Fruit fly (Drosophila melanogaster) whole organism, pupa: ENCODE data around the gene Syt1.

Source experiments
- CG10348 ChIP-seq: fragments of 200-800 bp; sonication (Bioruptor generic); IDR thresholded peaks from 2 replicates; pipeline ENCODE4 v1.3.6; 2022; ENCODE audit warnings: missing biosample characterization, missing genetic modification characterization
- CG12605 ChIP-seq: fragments of 200-800 bp; sonication (Bioruptor generic); IDR thresholded peaks from 2 replicates; pipeline ENCODE4 v1.3.6; 2022; ENCODE audit warnings: missing biosample characterization, missing genetic modification characterization
- CG13204 ChIP-seq: fragments of 200-800 bp; sonication (Bioruptor generic); optimal IDR thresholded peaks from 2 replicates; lab custom pipeline; 2018; ENCODE audit warnings: missing biosample characterization, mild to moderate bottlenecking, missing genetic modification characterization, moderate library complexity
- CG14655 ChIP-seq: fragments of 200-800 bp; sonication (Bioruptor generic); optimal IDR thresholded peaks from 3 replicates; lab custom pipeline; 2017; ENCODE audit warnings: mild to moderate bottlenecking, missing biosample characterization, missing genetic modification reagents, missing genetic modification characterization
- CG15710 ChIP-seq: fragments of 200-800 bp; sonication (Bioruptor generic); optimal IDR thresholded peaks from 2 replicates; lab custom pipeline; 2018; ENCODE audit warnings: missing biosample characterization, mild to moderate bottlenecking, missing genetic modification characterization, moderate library complexity
- CG17806 ChIP-seq: fragments of 200-800 bp; sonication (Bioruptor generic); optimal IDR thresholded peaks from 2 replicates; lab custom pipeline; 2018; ENCODE audit warnings: missing biosample characterization, mild to moderate bottlenecking, missing genetic modification characterization, moderate library complexity
- CG32121 ChIP-seq: fragments of 200-800 bp; sonication (Bioruptor generic); IDR thresholded peaks from 2 replicates; pipeline ENCODE4 v1.3.6; 2022; ENCODE audit warnings: missing biosample characterization, missing genetic modification characterization
- CG34367 ChIP-seq: fragments of 200-800 bp; sonication (Bioruptor generic); optimal IDR thresholded peaks from 2 replicates; lab custom pipeline; 2018; ENCODE audit warnings: missing biosample characterization, mild to moderate bottlenecking, missing genetic modification characterization
- CG4496 ChIP-seq: fragments of 200-800 bp; sonication (Bioruptor generic); IDR thresholded peaks from 3 replicates; pipeline ENCODE4 v1.3.6; 2022; ENCODE audit warnings: missing biosample characterization, missing genetic modification characterization
- CG8159 ChIP-seq: fragments of 200-800 bp; sonication (Bioruptor generic); optimal IDR thresholded peaks from 3 replicates; lab custom pipeline; 2018; ENCODE audit warnings: missing biosample characterization, mild to moderate bottlenecking, missing genetic modification characterization, moderate library complexity
- CG8301 ChIP-seq: fragments of 200-800 bp; sonication (Bioruptor generic); optimal IDR thresholded peaks from 2 replicates; lab custom pipeline; 2018; ENCODE audit warnings: missing biosample characterization, mild to moderate bottlenecking, missing genetic modification characterization
- CG9948 ChIP-seq: fragments of 200-800 bp; sonication (Bioruptor generic); optimal IDR thresholded peaks from 2 replicates; lab custom pipeline; 2018; ENCODE audit warnings: missing biosample characterization, mild to moderate bottlenecking, missing genetic modification characterization, moderate library complexity
- D1 ChIP-seq: fragments of 200-800 bp; sonication (Bioruptor generic); optimal IDR thresholded peaks from 2 replicates; lab custom pipeline; 2018; ENCODE audit warnings: missing biosample characterization, mild to moderate bottlenecking, missing genetic modification characterization, moderate library complexity
- EcR ChIP-seq: fragments of 200-800 bp; sonication (Bioruptor generic); optimal IDR thresholded peaks from 3 replicates; lab custom pipeline; 2019; ENCODE audit warnings: missing biosample characterization, missing genetic modification characterization, mild to moderate bottlenecking, moderate library complexity, missing genetic modification reagents
- Ets98B ChIP-seq: fragments of 200-800 bp; sonication (Bioruptor generic); IDR thresholded peaks from 2 replicates; pipeline ENCODE4 v1.3.6; 2022; ENCODE audit warnings: missing biosample characterization, missing genetic modification characterization
- Pif1A ChIP-seq: fragments of 200-800 bp; sonication (Bioruptor generic); optimal IDR thresholded peaks from 3 replicates; lab custom pipeline; 2016; ENCODE audit warnings: missing biosample characterization, missing genetic modification characterization
- Pif1B ChIP-seq: fragments of 200-800 bp; sonication (Bioruptor generic); optimal IDR thresholded peaks from 3 replicates; lab custom pipeline; 2016; ENCODE audit warnings: missing biosample characterization, missing genetic modification characterization
- Snoo ChIP-seq: fragments of 200-800 bp; sonication (Bioruptor generic); optimal IDR thresholded peaks from 3 replicates; lab custom pipeline; 2017; ENCODE audit warnings: missing biosample characterization, mild to moderate bottlenecking, missing genetic modification characterization, inconsistent platforms
- fd96Ca ChIP-seq: fragments of 200-800 bp; sonication (Bioruptor generic); IDR thresholded peaks from 3 replicates; pipeline ENCODE4 v1.3.6; 2022; ENCODE audit warnings: missing biosample characterization, missing genetic modification characterization
- gl ChIP-seq: fragments of 200-800 bp; sonication (Bioruptor generic); optimal IDR thresholded peaks from 2 replicates; lab custom pipeline; 2018; ENCODE audit warnings: missing biosample characterization, mild to moderate bottlenecking, missing genetic modification characterization
- rn ChIP-seq: fragments of 200-800 bp; sonication (Bioruptor generic); IDR thresholded peaks from 2 replicates; pipeline ENCODE4 v1.3.6; 2022; ENCODE audit warnings: missing biosample characterization, missing genetic modification characterization

The Syt1 gene

DNA sequence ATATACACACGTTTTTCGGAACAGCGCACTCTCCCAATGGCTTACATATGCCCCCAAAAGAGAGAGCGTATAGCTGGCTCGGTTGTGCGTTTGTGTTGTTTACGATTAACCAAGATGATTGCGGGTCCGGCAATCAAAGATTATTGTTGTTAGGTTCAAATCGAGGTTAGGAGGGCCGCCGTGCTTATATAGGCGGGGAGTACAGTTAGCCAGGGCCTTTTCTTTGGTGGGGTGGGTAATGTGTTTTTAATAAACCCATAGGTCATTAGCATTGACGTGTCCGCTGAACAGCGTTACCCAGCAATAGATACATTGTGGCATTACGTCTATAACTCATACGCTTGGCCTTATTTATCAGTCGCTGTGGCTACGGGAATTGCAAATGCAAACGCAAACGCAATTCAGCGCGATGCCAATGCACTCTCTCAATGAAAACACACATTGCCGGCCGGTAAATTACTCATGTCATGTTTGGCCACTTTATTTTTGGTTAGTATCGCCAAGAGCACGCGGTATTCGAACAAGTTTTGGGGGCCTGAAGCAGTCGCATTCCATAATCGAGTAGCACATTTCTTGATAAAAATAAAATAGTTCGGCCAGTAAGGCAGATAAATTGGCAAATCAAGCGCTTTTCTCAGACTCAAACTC is 45.9 kb downstream of the Syt1 start:
- peak; percentile 78 for TF ChIP-seq EcR (GFP tag; lab: Kevin White, UChicago)
- TF ChIP-seq CG13204 (GFP tag; lab: Kevin White, UChicago) = no peak
- TF ChIP-seq gl (tag; lab: Kevin White, UChicago) = no peak
- no peak for TF ChIP-seq CG34367
- TF ChIP-seq CG14655 = no peak
- no peak for TF ChIP-seq Pif1A
- no peak for TF ChIP-seq rn

DNA sequence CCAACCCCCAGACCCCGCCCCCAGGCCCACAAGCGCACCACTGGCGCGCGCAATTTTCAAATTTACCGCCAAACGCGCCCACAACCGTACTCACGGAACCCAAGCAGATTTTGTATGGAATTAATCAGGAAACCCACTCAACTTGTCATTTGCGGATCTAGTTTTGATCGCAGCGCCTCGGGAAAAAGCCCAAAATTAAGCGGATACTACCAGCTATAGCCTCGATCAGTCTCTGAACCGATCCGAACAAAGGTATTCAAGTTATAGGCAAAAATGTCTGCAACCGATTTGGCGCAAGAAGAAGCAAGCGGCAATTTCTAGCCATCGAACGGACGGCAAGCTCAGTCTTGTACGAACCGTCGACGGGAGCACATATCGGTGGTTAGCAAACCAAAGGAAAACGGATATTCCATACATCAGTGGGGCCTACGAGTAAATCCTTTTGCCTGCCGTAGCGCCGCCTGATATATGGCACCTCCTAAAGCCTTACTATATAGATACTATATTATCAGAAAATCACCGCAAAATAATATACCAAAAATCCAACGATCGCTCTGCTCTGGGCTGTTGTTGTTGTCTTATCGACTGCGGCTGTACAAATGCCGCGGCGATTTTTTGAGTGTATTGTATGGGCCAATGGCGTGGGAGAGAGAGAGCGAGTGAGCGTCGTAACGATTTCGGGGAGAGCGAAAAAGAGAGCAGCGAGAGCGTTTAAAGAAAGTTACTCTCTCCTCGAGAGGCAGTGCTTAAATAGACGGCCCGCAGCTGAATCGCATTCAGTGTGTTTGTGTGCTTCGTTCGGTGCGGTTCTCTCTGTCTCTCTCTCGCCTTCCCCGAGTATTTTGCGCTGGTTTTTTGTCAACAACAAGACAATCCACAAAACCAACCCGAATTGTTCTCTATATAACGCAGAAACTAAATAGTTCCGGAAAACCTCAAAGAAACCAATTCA is 47.0 kb downstream of the Syt1 start, which contains the start of gene Pgk:
TSS of gene Pgk (minus strand) at position 609 of the 952 bp plus-strand sequence.
- no peak for TF ChIP-seq rn
- TF ChIP-seq fd96Ca (GFP tag; lab: Robert Waterston, UW) = no peak
- TF ChIP-seq CG17806 (tag; lab: Kevin White, UChicago) = peak; percentile 52
- TF ChIP-seq Ets98B (GFP tag; lab: Robert Waterston, UW) = no peak
- peak; percentile 48 for TF ChIP-seq CG8301 (tag; lab: Kevin White, UChicago)
- no peak for TF ChIP-seq CG8159 (tag; lab: Kevin White, UChicago)
- peak; percentile 28 for TF ChIP-seq EcR (GFP tag; lab: Kevin White, UChicago)
- TF ChIP-seq CG14655 = peak; percentile 57
- TF ChIP-seq CG34367 = peak; percentile 39
- peak; percentile 27 for TF ChIP-seq CG9948 (tag; lab: Kevin White, UChicago)
- TF ChIP-seq Snoo (tag; lab: Kevin White, UChicago) = peak; percentile 43
- peak; percentile 2 for TF ChIP-seq D1
- TF ChIP-seq CG10348 (GFP tag; lab: Robert Waterston, UW) = no peak
- peak; percentile 78 for TF ChIP-seq Pif1A
- no peak for TF ChIP-seq gl (tag; lab: Kevin White, UChicago)
- peak; percentile 20 for TF ChIP-seq CG13204 (GFP tag; lab: Kevin White, UChicago)
- TF ChIP-seq CG12605 (GFP tag; lab: Robert Waterston, UW) = no peak
- no peak for TF ChIP-seq CG32121 (GFP tag; lab: Robert Waterston, UW)
- TF ChIP-seq CG4496 (GFP tag; lab: Robert Waterston, UW) = no peak
- TF ChIP-seq CG15710 (tag; lab: Kevin White, UChicago) = peak; percentile 37
- peak; percentile 74 for TF ChIP-seq Pif1B (GFP tag; lab: Kevin White, UChicago)
- TF ChIP-seq, all 21 proteins: peak for 12

DNA sequence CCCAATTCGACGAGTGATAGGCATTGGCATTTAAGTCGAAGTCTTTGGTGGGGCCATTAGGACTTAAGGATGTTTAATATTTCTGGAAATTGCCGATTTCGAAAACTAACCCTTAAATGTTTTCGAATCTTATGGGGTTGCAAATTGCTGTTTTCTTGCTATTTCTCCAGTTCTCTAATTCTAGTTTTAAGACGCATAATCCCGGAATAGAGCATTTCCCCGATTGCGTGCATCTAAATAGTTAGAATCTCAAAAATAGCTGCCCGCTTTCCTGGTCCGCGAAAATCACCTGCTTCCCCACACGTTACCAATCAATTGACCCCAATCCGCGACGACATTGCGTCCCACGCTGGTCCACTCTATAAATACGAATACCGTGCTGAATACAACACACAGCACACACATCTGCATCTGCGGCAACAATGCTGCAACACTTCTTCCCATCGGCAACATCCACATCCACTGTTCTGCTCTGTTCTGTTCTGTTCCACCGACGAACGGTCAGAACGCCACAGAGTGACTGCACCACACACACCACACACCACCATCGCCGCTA is 47.8 kb downstream of the Syt1 start, which contains the start of gene Bacc:
TSS of gene Bacc (plus strand) at position 542 of the 556 bp plus-strand sequence.
- TF ChIP-seq EcR (GFP tag; lab: Kevin White, UChicago) (no peak), CG34367 (peak; percentile 96), CG17806 (tag; lab: Kevin White, UChicago) (peak; percentile 95), CG15710 (tag; lab: Kevin White, UChicago) (peak; percentile 98), CG4496 (GFP tag; lab: Robert Waterston, UW) (no peak), CG8159 (tag; lab: Kevin White, UChicago) (peak; percentile 100), rn (no peak), D1 (peak; percentile 98), CG10348 (GFP tag; lab: Robert Waterston, UW) (no peak), CG14655 (peak; percentile 99), CG13204 (GFP tag; lab: Kevin White, UChicago) (peak; percentile 90), CG32121 (GFP tag; lab: Robert Waterston, UW) (no peak), gl (tag; lab: Kevin White, UChicago) (peak; percentile 90), Pif1A (peak; percentile 99), fd96Ca (GFP tag; lab: Robert Waterston, UW) (no peak), CG8301 (tag; lab: Kevin White, UChicago) (peak; percentile 99), CG9948 (tag; lab: Kevin White, UChicago) (peak; percentile 98), Pif1B (GFP tag; lab: Kevin White, UChicago) (peak; percentile 98), CG12605 (GFP tag; lab: Robert Waterston, UW) (no peak), Snoo (tag; lab: Kevin White, UChicago) (peak; percentile 97), Ets98B (GFP tag; lab: Robert Waterston, UW) (no peak)

DNA sequence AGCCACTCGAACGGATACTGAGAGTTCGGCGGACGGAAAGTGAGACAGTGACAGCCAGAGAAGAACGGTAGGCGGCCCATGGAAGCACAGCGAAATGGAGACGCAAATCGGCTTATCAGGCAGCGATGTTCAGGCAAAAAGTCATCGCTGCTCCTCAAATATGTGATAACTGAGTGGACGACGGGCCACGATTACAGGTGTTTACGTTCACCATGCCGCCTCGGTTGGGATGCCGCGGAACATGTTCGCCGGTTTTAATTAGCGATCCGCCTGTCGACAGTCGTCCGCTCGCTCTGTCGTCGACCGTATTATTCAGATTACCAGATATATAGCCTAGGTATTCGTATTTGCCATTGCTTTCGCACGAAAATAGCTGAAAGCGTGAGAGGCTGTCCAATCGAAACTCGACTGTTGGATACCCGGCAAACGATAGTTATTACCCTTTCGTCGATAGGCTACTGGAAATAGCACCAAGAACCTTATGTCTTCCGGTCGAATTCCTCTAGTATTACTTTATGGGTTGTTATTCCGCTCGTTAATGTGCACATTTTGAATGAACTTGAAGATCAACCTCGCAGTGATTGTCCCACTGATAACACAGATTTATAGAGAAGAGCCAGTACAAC is 48.6 kb downstream of the Syt1 start:
- TF ChIP-seq EcR (GFP tag; lab: Kevin White, UChicago) = peak; percentile 52
- no peak for TF ChIP-seq D1
- peak; percentile 87 for TF ChIP-seq CG13204 (GFP tag; lab: Kevin White, UChicago)
- TF ChIP-seq, all 21 proteins: peak for 2
